Worm (Caenorhabditis elegans) whole organism, L2 larva: Measurements from ENCODE around the gene ttr-26.

ENCODE experiments used
- C34F6.9 ChIP-seq: fragments of 150-350 bp; optimal IDR thresholded peaks from 2 replicates; lab custom pipeline; 2014; ENCODE audit warnings: missing biosample characterization, missing genetic modification characterization
- ZK546.5 ChIP-seq: sonication (generic microtip); optimal IDR thresholded peaks from 2 replicates; lab custom pipeline; 2017; ENCODE audit warnings: missing biosample characterization, missing genetic modification characterization
- lin-13 ChIP-seq: fragments of 150-350 bp; optimal IDR thresholded peaks from 2 replicates; lab custom pipeline; 2014; ENCODE audit warnings: missing biosample characterization, missing genetic modification reagents, missing genetic modification characterization
- nhr-77 ChIP-seq: fragments of 150-350 bp; optimal IDR thresholded peaks from 2 replicates; lab custom pipeline; 2014; ENCODE audit warnings: missing biosample characterization, missing genetic modification characterization
- snpc-4 ChIP-seq: fragments of 150-350 bp; optimal IDR thresholded peaks from 2 replicates; lab custom pipeline; 2014; ENCODE audit warnings: missing biosample characterization, missing genetic modification characterization
- unc-39 ChIP-seq: fragments of 150-350 bp; optimal IDR thresholded peaks from 2 replicates; lab custom pipeline; 2014; ENCODE audit warnings: missing biosample characterization, missing genetic modification characterization

- TF ChIP-seq unc-39 (tag; lab: Kevin White, UChicago): no peak
- TF ChIP-seq lin-13: no peak
- TF ChIP-seq snpc-4 (tag; lab: Kevin White, UChicago): no peak
- no peak for TF ChIP-seq nhr-77
- no peak for TF ChIP-seq C34F6.9 (tag; lab: Kevin White, UChicago)
- TF ChIP-seq ZK546.5 (tag; lab: Kevin White, UChicago): no peak
Measured at ce11 chrV:18556488-18556887, 3.6 kb downstream of the ttr-26 start, which contains the start of the genes ttr-24 and ttr-25.
